Fruit fly (Drosophila melanogaster) whole organism, embryonic: ENCODE data around the gene CG9522.

Source experiments
- Adf1 ChIP-seq: fragments of 200-800 bp; sonication (Bioruptor generic); IDR thresholded peaks from 2 replicates; pipeline ENCODE4 v1.3.6; 2022; ENCODE audit warnings: missing biosample characterization, missing genetic modification characterization
- CG12659 ChIP-seq: fragments of 200-800 bp; sonication (Bioruptor generic); optimal IDR thresholded peaks from 3 replicates; lab custom pipeline; 2017; ENCODE audit warnings: mild to moderate bottlenecking, missing biosample characterization, missing genetic modification reagents, missing genetic modification characterization
- CG14050 ChIP-seq: fragments of 200-800 bp; sonication (Bioruptor generic); IDR thresholded peaks from 3 replicates; pipeline ENCODE4 v1.3.6; 2022; ENCODE audit warnings: missing biosample characterization, missing genetic modification characterization
- CG16815 ChIP-seq: fragments of 200-800 bp; sonication (Bioruptor generic); optimal IDR thresholded peaks from 3 replicates; lab custom pipeline; 2017; ENCODE audit warnings: missing biosample characterization, mild to moderate bottlenecking, missing genetic modification characterization
- CG2889 ChIP-seq: fragments of 200-800 bp; sonication (Bioruptor generic); IDR thresholded peaks from 3 replicates; pipeline ENCODE4 v1.3.6; 2022; ENCODE audit warnings: missing biosample characterization, missing genetic modification characterization
- CG6689 ChIP-seq: fragments of 200-800 bp; sonication (Bioruptor generic); IDR thresholded peaks from 2 replicates; pipeline ENCODE4 v1.3.6; 2022; ENCODE audit warnings: missing biosample characterization, missing genetic modification characterization
- CG9876 ChIP-seq: fragments of 200-800 bp; sonication (Bioruptor generic); optimal IDR thresholded peaks from 2 replicates; lab custom pipeline; 2016; ENCODE audit warnings: missing biosample characterization, missing genetic modification characterization
- CTCF ChIP-seq: fragments of 200-800 bp; sonication (Bioruptor generic); optimal IDR thresholded peaks from 2 replicates; lab custom pipeline; 2017; ENCODE audit warnings: missing biosample characterization, mild to moderate bottlenecking, missing genetic modification characterization, moderate library complexity
- Hey ChIP-seq: fragments of 200-800 bp; sonication (Bioruptor generic); optimal IDR thresholded peaks from 3 replicates; lab custom pipeline; 2018; ENCODE audit warnings: missing biosample characterization, mild to moderate bottlenecking, missing genetic modification characterization
- chm ChIP-seq: fragments of 200-800 bp; sonication (Bioruptor generic); IDR thresholded peaks from 2 replicates; pipeline ENCODE4 v1.3.6; 2022; ENCODE audit warnings: missing biosample characterization, missing genetic modification characterization
- odd ChIP-seq: fragments of 200-800 bp; sonication (Bioruptor generic); optimal IDR thresholded peaks from 2 replicates; lab custom pipeline; 2017; ENCODE audit warnings: missing biosample characterization, mild to moderate bottlenecking, missing genetic modification characterization
- psq ChIP-seq: fragments of 200-800 bp; sonication (Bioruptor generic); optimal IDR thresholded peaks from 2 replicates; lab custom pipeline; 2017; ENCODE audit warnings: missing biosample characterization, missing genetic modification characterization
- vfl ChIP-seq: fragments of 200-800 bp; sonication (Bioruptor generic); optimal IDR thresholded peaks from 2 replicates; lab custom pipeline; 2016; ENCODE audit warnings: missing biosample characterization, missing genetic modification characterization

DNA sequence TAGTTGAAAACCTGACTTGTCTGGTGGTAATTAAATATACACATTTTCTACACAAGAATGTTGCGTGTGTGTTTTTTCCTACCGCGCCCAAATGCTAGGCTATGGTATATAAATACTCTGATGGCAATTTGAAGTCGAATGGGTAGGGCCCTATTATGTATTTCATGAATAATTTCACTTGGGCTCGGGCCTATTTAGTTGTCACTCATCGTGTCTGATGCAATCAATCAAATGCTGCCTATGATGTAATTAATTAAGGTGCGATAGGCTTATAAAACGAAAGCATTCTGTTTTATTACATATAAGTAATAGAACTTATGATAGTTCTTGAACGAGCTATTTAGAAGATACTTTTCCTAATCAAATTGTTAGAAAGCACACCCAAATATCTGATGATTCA lies 13.9 kb upstream of the CG9522 start:
- TF ChIP-seq CG2889 (GFP tag; lab: Robert Waterston, UW) (no peak), chm (GFP tag; lab: Robert Waterston, UW) (no peak), odd (GFP tag; lab: Kevin White, UChicago) (no peak), CG14050 (GFP tag; lab: Robert Waterston, UW) (no peak), vfl (GFP tag; lab: Kevin White, UChicago) (no peak), Adf1 (GFP tag; lab: Robert Waterston, UW) (no peak), CG12659 (no peak), Hey (no peak), CTCF (GFP tag; lab: Kevin White, UChicago) (no peak), CG6689 (GFP tag; lab: Robert Waterston, UW) (no peak), CG9876 (no peak), psq (GFP tag; lab: Kevin White, UChicago) (no peak), CG16815 (GFP tag; lab: Kevin White, UChicago) (no peak)
